Fruit fly (Drosophila melanogaster) whole organism, embryonic: Measurements from ENCODE around the gene CG34244.
A peak's percentile ranks its signal among the peaks of the same experiment; 100 is the strongest.

ENCODE experiments used
- ATbp ChIP-seq: fragments of 200-800 bp; sonication (Bioruptor generic); optimal IDR thresholded peaks from 2 replicates; lab custom pipeline; 2017; ENCODE audit warnings: missing biosample characterization, mild to moderate bottlenecking, missing genetic modification characterization, missing genetic modification reagents
- Abd-B ChIP-seq: fragments of 200-800 bp; sonication (Bioruptor generic); optimal IDR thresholded peaks from 2 replicates; lab custom pipeline; 2018; ENCODE audit warnings: missing biosample characterization, mild to moderate bottlenecking, missing genetic modification characterization, moderate library complexity
- Asciz ChIP-seq: fragments of 200-800 bp; sonication (Bioruptor generic); optimal IDR thresholded peaks from 2 replicates; lab custom pipeline; 2017; ENCODE audit warnings: missing biosample characterization, mild to moderate bottlenecking, missing genetic modification characterization, missing genetic modification reagents
- Atf3 ChIP-seq: fragments of 200-800 bp; sonication (Bioruptor generic); optimal IDR thresholded peaks from 3 replicates; lab custom pipeline; 2016; ENCODE audit warnings: missing biosample characterization, missing genetic modification characterization
- CG10979 ChIP-seq: fragments of 200-800 bp; sonication (Bioruptor generic); optimal IDR thresholded peaks from 2 replicates; lab custom pipeline; 2018; ENCODE audit warnings: missing biosample characterization, mild to moderate bottlenecking, missing genetic modification characterization, moderate library complexity
- CG17802 ChIP-seq: fragments of 200-800 bp; sonication (Bioruptor generic); optimal IDR thresholded peaks from 2 replicates; lab custom pipeline; 2018; ENCODE audit warnings: missing biosample characterization, mild to moderate bottlenecking, missing genetic modification characterization, moderate library complexity
- CG18599 ChIP-seq: fragments of 200-800 bp; sonication (Bioruptor generic); optimal IDR thresholded peaks from 3 replicates; lab custom pipeline; 2017; ENCODE audit warnings: missing biosample characterization, missing genetic modification characterization, mild to moderate bottlenecking, moderate library complexity, missing genetic modification reagents
- CG18764 ChIP-seq: fragments of 200-800 bp; sonication (Bioruptor generic); optimal IDR thresholded peaks from 3 replicates; lab custom pipeline; 2016; ENCODE audit warnings: missing biosample characterization, missing genetic modification characterization
- CG2678 ChIP-seq: fragments of 200-800 bp; sonication (Bioruptor generic); optimal IDR thresholded peaks from 3 replicates; lab custom pipeline; 2019; ENCODE audit warnings: missing biosample characterization, mild to moderate bottlenecking, missing genetic modification characterization, moderate library complexity
- CG30403 ChIP-seq: fragments of 200-800 bp; sonication (Bioruptor generic); optimal IDR thresholded peaks from 3 replicates; lab custom pipeline; 2016; ENCODE audit warnings: missing biosample characterization, missing genetic modification characterization
- CG32767 ChIP-seq: fragments of 200-800 bp; sonication (Bioruptor generic); IDR thresholded peaks from 2 replicates; pipeline ENCODE4 v1.3.6; 2022; ENCODE audit warnings: missing biosample characterization, missing genetic modification characterization
- CG33213 ChIP-seq: fragments of 200-800 bp; sonication (Bioruptor generic); optimal IDR thresholded peaks from 3 replicates; lab custom pipeline; 2016; ENCODE audit warnings: missing biosample characterization, missing genetic modification characterization
- CG34224 ChIP-seq: fragments of 200-800 bp; sonication (Bioruptor generic); IDR thresholded peaks from 3 replicates; pipeline ENCODE4 v1.3.6; 2022; ENCODE audit warnings: missing biosample characterization, missing genetic modification characterization; ENCODE audit not compliant: partially characterized antibody
- CG5245 ChIP-seq: fragments of 200-800 bp; sonication (Bioruptor generic); optimal IDR thresholded peaks from 3 replicates; lab custom pipeline; 2016; ENCODE audit warnings: missing biosample characterization, missing genetic modification characterization
- CG6175 ChIP-seq: fragments of 200-800 bp; sonication (Bioruptor generic); IDR thresholded peaks from 3 replicates; pipeline ENCODE4 v1.3.6; 2022; ENCODE audit warnings: missing biosample characterization, missing genetic modification characterization
- CG7745 ChIP-seq: fragments of 200-800 bp; sonication (Bioruptor generic); optimal IDR thresholded peaks from 2 replicates; lab custom pipeline; 2018; ENCODE audit warnings: missing biosample characterization, mild to moderate bottlenecking, missing genetic modification characterization, moderate library complexity
- CG8089 ChIP-seq: fragments of 200-800 bp; sonication (Bioruptor generic); optimal IDR thresholded peaks from 3 replicates; lab custom pipeline; 2016; ENCODE audit warnings: missing biosample characterization, missing genetic modification characterization
- CG9932 ChIP-seq: fragments of 200-800 bp; sonication (Bioruptor generic); IDR thresholded peaks from 2 replicates; pipeline ENCODE4 v1.3.6; 2022; ENCODE audit warnings: missing biosample characterization, missing genetic modification characterization
- CoRest ChIP-seq: fragments of 200-800 bp; sonication (Bioruptor generic); optimal IDR thresholded peaks from 3 replicates; lab custom pipeline; 2018; ENCODE audit warnings: missing biosample characterization, mild to moderate bottlenecking, missing genetic modification characterization, moderate library complexity
- Dip3 ChIP-seq: fragments of 200-800 bp; sonication (Bioruptor generic); optimal IDR thresholded peaks from 3 replicates; lab custom pipeline; 2016; ENCODE audit warnings: missing biosample characterization, missing genetic modification characterization
- E2f2 ChIP-seq: fragments of 200-800 bp; sonication (Bioruptor generic); IDR thresholded peaks from 2 replicates; pipeline ENCODE4 v1.3.6; 2022; ENCODE audit warnings: missing biosample characterization, missing genetic modification characterization
- Ets65A ChIP-seq: fragments of 200-800 bp; sonication (Bioruptor generic); peaks from one replicate; lab custom pipeline; 2016; ENCODE audit warnings: missing biosample characterization, missing genetic modification characterization
- Fer3 ChIP-seq: fragments of 200-800 bp; sonication (Bioruptor generic); optimal IDR thresholded peaks from 2 replicates; lab custom pipeline; 2018; ENCODE audit warnings: missing biosample characterization, mild to moderate bottlenecking, missing genetic modification characterization, moderate library complexity
- Hr39 ChIP-seq: fragments of >200 bp; optimal IDR thresholded peaks from 2 replicates; lab custom pipeline; 2017
- Hr51 ChIP-seq, 2 experiments: fragments of 200-800 bp; sonication (Bioruptor generic); optimal IDR thresholded peaks; 2 replicates in 1 of 2; 3 replicates in 1 of 2; lab custom pipeline; 2016 to 2018; ENCODE audit warnings: missing biosample characterization in 2 of 2, missing genetic modification characterization in 2 of 2, mild to moderate bottlenecking in 1 of 2, moderate library complexity in 1 of 2
- Jarid2 ChIP-seq: fragments of 200-800 bp; sonication (Bioruptor generic); optimal IDR thresholded peaks from 3 replicates; lab custom pipeline; 2017; ENCODE audit warnings: mild to moderate bottlenecking, missing biosample characterization, missing genetic modification reagents, missing genetic modification characterization
- Kr ChIP-seq: fragments of 200-800 bp; sonication (Bioruptor generic); optimal IDR thresholded peaks from 2 replicates; lab custom pipeline; 2017; ENCODE audit warnings: missing biosample characterization, mild to moderate bottlenecking, missing genetic modification characterization
- Nf-YB ChIP-seq: fragments of 200-800 bp; sonication (Bioruptor generic); optimal IDR thresholded peaks from 3 replicates; lab custom pipeline; 2019; ENCODE audit warnings: missing biosample characterization, mild to moderate bottlenecking, missing genetic modification characterization, moderate library complexity
- NfI ChIP-seq: fragments of 200-800 bp; sonication (Bioruptor generic); optimal IDR thresholded peaks from 3 replicates; lab custom pipeline; 2018; ENCODE audit warnings: missing biosample characterization, mild to moderate bottlenecking, missing genetic modification characterization, moderate library complexity
- Poxn ChIP-seq: fragments of 200-800 bp; sonication (Bioruptor generic); IDR thresholded peaks from 2 replicates; pipeline ENCODE4 v1.3.6; 2022; ENCODE audit warnings: missing biosample characterization, missing genetic modification characterization
- Six4 ChIP-seq: fragments of 200-800 bp; sonication (Bioruptor generic); optimal IDR thresholded peaks from 2 replicates; lab custom pipeline; 2016; ENCODE audit warnings: missing biosample characterization, missing genetic modification characterization
- Stat92E ChIP-seq, 3 experiments: fragments of >200 bp in 2 of 3; fragments of 200-800 bp in 1 of 3; sonication (Bioruptor generic) in 1 of 3; optimal IDR thresholded peaks; 2 replicates each; lab custom pipeline; 2017 to 2019; ENCODE audit warnings: missing biosample characterization in 3 of 3, missing genetic modification characterization in 3 of 3, mild to moderate bottlenecking in 1 of 3, moderate library complexity in 1 of 3
- TFAM ChIP-seq: fragments of 200-800 bp; sonication (Bioruptor generic); optimal IDR thresholded peaks from 2 replicates; lab custom pipeline; 2017; ENCODE audit warnings: missing biosample characterization, missing genetic modification characterization, inconsistent platforms
- bcd ChIP-seq: fragments of 200-800 bp; sonication (Bioruptor generic); optimal IDR thresholded peaks from 2 replicates; lab custom pipeline; 2017; ENCODE audit warnings: missing biosample characterization, mild to moderate bottlenecking, missing genetic modification characterization
- crc ChIP-seq: fragments of 200-800 bp; sonication (Bioruptor generic); optimal IDR thresholded peaks from 2 replicates; lab custom pipeline; 2016; ENCODE audit warnings: missing biosample characterization, missing genetic modification characterization
- dimm ChIP-seq: fragments of 200-800 bp; sonication (Bioruptor generic); IDR thresholded peaks from 2 replicates; pipeline ENCODE4 v1.3.6; 2022; ENCODE audit warnings: missing biosample characterization, missing genetic modification characterization
- ewg ChIP-seq: fragments of 200-800 bp; sonication (Bioruptor generic); optimal IDR thresholded peaks from 3 replicates; lab custom pipeline; 2017; ENCODE audit warnings: mild to moderate bottlenecking, missing biosample characterization, missing genetic modification reagents, missing genetic modification characterization
- fd96Cb ChIP-seq: fragments of 200-800 bp; sonication (Bioruptor generic); optimal IDR thresholded peaks from 2 replicates; lab custom pipeline; 2018; ENCODE audit warnings: missing biosample characterization, mild to moderate bottlenecking, missing genetic modification characterization, moderate library complexity
- ftz-f1 ChIP-seq: fragments of 200-800 bp; sonication (Bioruptor generic); optimal IDR thresholded peaks from 2 replicates; lab custom pipeline; 2016; ENCODE audit warnings: missing biosample characterization, missing genetic modification characterization
- gem ChIP-seq: fragments of 200-800 bp; sonication (Bioruptor generic); optimal IDR thresholded peaks from 2 replicates; lab custom pipeline; 2019; ENCODE audit warnings: missing biosample characterization, mild to moderate bottlenecking, missing genetic modification characterization, moderate library complexity
- gro ChIP-seq: fragments of 200-800 bp; sonication (Bioruptor generic); optimal IDR thresholded peaks from 2 replicates; lab custom pipeline; 2016; ENCODE audit warnings: missing biosample characterization, missing genetic modification characterization
- h ChIP-seq: fragments of >200 bp; optimal IDR thresholded peaks from 2 replicates; lab custom pipeline; 2017
- jing ChIP-seq: fragments of 200-800 bp; sonication (Bioruptor generic); optimal IDR thresholded peaks from 2 replicates; lab custom pipeline; 2018; ENCODE audit warnings: missing biosample characterization, mild to moderate bottlenecking, missing genetic modification characterization
- knrl ChIP-seq: fragments of 200-800 bp; sonication (Bioruptor generic); IDR thresholded peaks from 3 replicates; pipeline ENCODE4 v1.3.6; 2022; ENCODE audit warnings: missing biosample characterization, missing genetic modification characterization; ENCODE audit not compliant: partially characterized antibody
- odd ChIP-seq: fragments of 200-800 bp; sonication (Bioruptor generic); optimal IDR thresholded peaks from 2 replicates; lab custom pipeline; 2017; ENCODE audit warnings: missing biosample characterization, mild to moderate bottlenecking, missing genetic modification characterization
- pum ChIP-seq: fragments of 200-800 bp; sonication (Bioruptor generic); optimal IDR thresholded peaks from 2 replicates; lab custom pipeline; 2016; ENCODE audit warnings: missing biosample characterization, missing genetic modification characterization
- scrt ChIP-seq: fragments of 200-800 bp; sonication (Bioruptor generic); optimal IDR thresholded peaks from 2 replicates; lab custom pipeline; 2018; ENCODE audit warnings: missing biosample characterization, mild to moderate bottlenecking, missing genetic modification characterization, moderate library complexity
- vfl ChIP-seq: fragments of 200-800 bp; sonication (Bioruptor generic); optimal IDR thresholded peaks from 2 replicates; lab custom pipeline; 2016; ENCODE audit warnings: missing biosample characterization, missing genetic modification characterization

CG34244 gene

dm6 chr3L:14272109-14273070 lies 36.6 kb upstream of the CG34244 start (continued):
- TF ChIP-seq Hr51 (GFP tag; optimal IDR thresholded peaks at IDR 0.05; lab: Kevin White, UChicago) (peak; percentile 26 to 95), CG5245 (GFP tag; lab: Kevin White, UChicago) (peak; percentile 63), Hr39 (lab: Kevin White, UChicago) (no peak), Jarid2 (GFP tag; lab: Kevin White, UChicago) (peak; percentile 10), Ets65A (GFP tag; lab: Kevin White, UChicago) (no peak), CG18764 (GFP tag; lab: Kevin White, UChicago) (peak; percentile 74), Stat92E (GFP tag; optimal IDR thresholded peaks at IDR 0.05; lab: Kevin White, UChicago) (no peak), CG10979 (tag; lab: Kevin White, UChicago) (peak; percentile 75), CG9932 (GFP tag; lab: Robert Waterston, UW) (peak; percentile 47), ATbp (peak; percentile 90), knrl (no peak), jing (GFP tag; lab: Kevin White, UChicago) (peak; percentile 70), pum (GFP tag; lab: Kevin White, UChicago) (no peak), Fer3 (tag; lab: Kevin White, UChicago) (no peak), odd (GFP tag; lab: Kevin White, UChicago) (peak; percentile 95), CG18599 (peak; percentile 87), vfl (GFP tag; lab: Kevin White, UChicago) (no peak), Nf-YB (GFP tag; lab: Kevin White, UChicago) (peak; percentile 84), Asciz (peak; percentile 48), CG30403 (GFP tag; lab: Kevin White, UChicago) (peak; percentile 93), gem (tag; lab: Kevin White, UChicago) (peak; percentile 97), Poxn (no peak), gro (GFP tag; lab: Kevin White, UChicago) (no peak), CG33213 (no peak), CG32767 (peak; percentile 65; the same call in 1 of the 2 replicates), E2f2 (GFP tag; lab: Robert Waterston, UW) (peak; percentile 56; the same call in 1 of the 2 replicates), CG8089 (GFP tag; lab: Kevin White, UChicago) (no peak), ewg (peak; percentile 87), CG7745 (no peak), CG2678 (tag; lab: Kevin White, UChicago) (peak; percentile 79), fd96Cb (tag; lab: Kevin White, UChicago) (peak; percentile 93), bcd (peak; percentile 91), TFAM (no peak), Dip3 (GFP tag; lab: Kevin White, UChicago) (peak; percentile 11), dimm (GFP tag; lab: Robert Waterston, UW) (no peak), crc (no peak), h (no peak), Six4 (GFP tag; lab: Kevin White, UChicago) (peak; percentile 82), CG34224 (GFP tag; lab: Robert Waterston, UW) (0 out of 3 replicates have a peak, but pooled peaks have one; percentile 10), NfI (peak; percentile 87), Kr (GFP tag; lab: Kevin White, UChicago) (peak; percentile 64), CG6175 (GFP tag; lab: Robert Waterston, UW) (no peak; the same call in 2 of the 3 replicates), scrt (GFP tag; lab: Kevin White, UChicago) (peak; percentile 57), Abd-B (peak; percentile 93), CG17802 (no peak), CoRest (peak; percentile 97), ftz-f1 (GFP tag; lab: Kevin White, UChicago) (no peak), Atf3 (GFP tag; lab: Kevin White, UChicago) (no peak)
